Worm (Caenorhabditis elegans) whole organism, mixed stage, embryonic: ENCODE results near the gene F59B2.3.

Experiments used
- lin-32 ChIP-seq: fragments of 200-800 bp; sonication (Bioruptor generic); optimal IDR thresholded peaks from 2 replicates; lab custom pipeline; 2018; ENCODE audit warnings: mild to moderate bottlenecking, missing genetic modification characterization, missing compliant biosample characterization
- nhr-237 ChIP-seq: fragments of 150-350 bp; optimal IDR thresholded peaks from 2 replicates; lab custom pipeline; 2014; ENCODE audit warnings: missing biosample characterization, missing genetic modification characterization
- nhr-76 ChIP-seq: sonication (generic microtip); optimal IDR thresholded peaks from 2 replicates; lab custom pipeline; 2017; ENCODE audit warnings: missing biosample characterization, missing genetic modification characterization
- pha-4 ChIP-seq: fragments of 150-350 bp; optimal IDR thresholded peaks from 2 replicates; lab custom pipeline; 2018; ENCODE audit warnings: missing biosample characterization, missing genetic modification reagents, missing genetic modification characterization
- unc-39 ChIP-seq: fragments of 150-350 bp; optimal IDR thresholded peaks from 2 replicates; lab custom pipeline; 2014; ENCODE audit warnings: missing biosample characterization, missing genetic modification characterization

- TF ChIP-seq unc-39 (tag; lab: Kevin White, UChicago) (no peak), nhr-76 (tag; lab: Kevin White, UChicago) (no peak), lin-32 (GFP tag; lab: Kevin White, UChicago) (no peak), pha-4 (no peak), nhr-237 (tag; lab: Kevin White, UChicago) (no peak)
Observed at ce11 chrIII:9026951-9027350, 27.4 kb upstream of the F59B2.3 start, which contains the start of gene F59B2.13.
